Fruit fly (Drosophila melanogaster) whole organism, embryonic: ENCODE measurements around the gene Ankrd49.
A peak's percentile ranks its signal among the peaks of the same experiment; 100 is the strongest.

ENCODE experiments used
- Adf1 ChIP-seq: fragments of 200-800 bp; sonication (Bioruptor generic); IDR thresholded peaks from 2 replicates; pipeline ENCODE4 v1.3.6; 2022; ENCODE audit warnings: missing biosample characterization, missing genetic modification characterization
- CG10209 ChIP-seq: fragments of 200-800 bp; sonication (Bioruptor generic); optimal IDR thresholded peaks from 3 replicates; lab custom pipeline; 2017; ENCODE audit warnings: missing biosample characterization, mild to moderate bottlenecking, missing genetic modification characterization, missing genetic modification reagents
- CG10431 ChIP-seq: fragments of 200-800 bp; sonication (Bioruptor generic); optimal IDR thresholded peaks from 3 replicates; lab custom pipeline; 2018; ENCODE audit warnings: missing biosample characterization, mild to moderate bottlenecking, missing genetic modification characterization
- CG11085 ChIP-seq: fragments of 200-800 bp; sonication (Bioruptor generic); IDR thresholded peaks from 2 replicates; pipeline ENCODE4 v1.3.6; 2022; ENCODE audit warnings: missing biosample characterization, missing genetic modification characterization
- CG13287 ChIP-seq: fragments of 200-800 bp; sonication (Bioruptor generic); IDR thresholded peaks from 2 replicates; pipeline ENCODE4 v1.3.6; 2022; ENCODE audit warnings: missing biosample characterization, missing genetic modification characterization; ENCODE audit not compliant: partially characterized antibody
- CG17186 ChIP-seq: fragments of 200-800 bp; sonication (Bioruptor generic); optimal IDR thresholded peaks from 3 replicates; lab custom pipeline; 2017; ENCODE audit warnings: missing biosample characterization, missing genetic modification reagents, missing genetic modification characterization
- CG2712 ChIP-seq: fragments of 200-800 bp; optimal IDR thresholded peaks from 3 replicates; lab custom pipeline; 2019; ENCODE audit warnings: missing biosample characterization, mild to moderate bottlenecking, missing genetic modification characterization, moderate library complexity
- CG2875 ChIP-seq: fragments of 200-800 bp; sonication (Bioruptor generic); optimal IDR thresholded peaks from 2 replicates; lab custom pipeline; 2017; ENCODE audit warnings: missing biosample characterization, mild to moderate bottlenecking, missing genetic modification characterization, missing genetic modification reagents
- CG30020 ChIP-seq: fragments of 200-800 bp; optimal IDR thresholded peaks from 2 replicates; lab custom pipeline; 2019; ENCODE audit warnings: missing biosample characterization, mild to moderate bottlenecking, missing genetic modification characterization, moderate library complexity
- CG32772 ChIP-seq: fragments of 200-800 bp; sonication (Bioruptor generic); IDR thresholded peaks from 2 replicates; pipeline ENCODE4 v1.3.6; 2022; ENCODE audit warnings: missing biosample characterization, missing genetic modification characterization
- CG43689 ChIP-seq: fragments of 200-800 bp; sonication (Bioruptor generic); IDR thresholded peaks from 2 replicates; pipeline ENCODE4 v1.3.6; 2022; ENCODE audit warnings: missing biosample characterization, missing genetic modification characterization
- CG4617 ChIP-seq: fragments of 200-800 bp; sonication (Bioruptor generic); optimal IDR thresholded peaks from 3 replicates; lab custom pipeline; 2016; ENCODE audit warnings: missing biosample characterization, missing genetic modification characterization, borderline replicate concordance
- CG4730 ChIP-seq: fragments of 200-800 bp; sonication (Bioruptor generic); IDR thresholded peaks from 2 replicates; pipeline ENCODE4 v1.3.6; 2022; ENCODE audit warnings: missing biosample characterization, missing genetic modification characterization
- CG6683 ChIP-seq: fragments of 200-800 bp; sonication (Bioruptor generic); optimal IDR thresholded peaks from 2 replicates; lab custom pipeline; 2017; ENCODE audit warnings: missing biosample characterization, mild to moderate bottlenecking, missing genetic modification characterization, missing genetic modification reagents
- CG7357 ChIP-seq: fragments of 200-800 bp; sonication (Bioruptor generic); IDR thresholded peaks from 3 replicates; pipeline ENCODE4 v1.3.6; 2022; ENCODE audit warnings: missing biosample characterization, missing genetic modification characterization
- CoRest ChIP-seq: fragments of 200-800 bp; sonication (Bioruptor generic); optimal IDR thresholded peaks from 3 replicates; lab custom pipeline; 2018; ENCODE audit warnings: missing biosample characterization, mild to moderate bottlenecking, missing genetic modification characterization, moderate library complexity
- D19A ChIP-seq: fragments of 200-800 bp; optimal IDR thresholded peaks from 3 replicates; lab custom pipeline; 2019; ENCODE audit warnings: missing biosample characterization, mild to moderate bottlenecking, missing genetic modification characterization, moderate library complexity
- Gug ChIP-seq: fragments of 200-800 bp; sonication (Bioruptor generic); IDR thresholded peaks from 4 replicates; pipeline ENCODE4 v1.3.6; 2022; ENCODE audit warnings: missing biosample characterization, missing genetic modification characterization
- HHEX ChIP-seq: fragments of 200-800 bp; sonication (Bioruptor generic); optimal IDR thresholded peaks from 3 replicates; lab custom pipeline; 2017; ENCODE audit warnings: missing biosample characterization, mild to moderate bottlenecking, missing genetic modification characterization, missing genetic modification reagents
- HmgZ ChIP-seq: fragments of 200-800 bp; sonication (Bioruptor generic); optimal IDR thresholded peaks from 2 replicates; lab custom pipeline; 2018; ENCODE audit warnings: missing biosample characterization, mild to moderate bottlenecking, missing genetic modification characterization
- Kr ChIP-seq: fragments of 200-800 bp; sonication (Bioruptor generic); optimal IDR thresholded peaks from 2 replicates; lab custom pipeline; 2017; ENCODE audit warnings: missing biosample characterization, mild to moderate bottlenecking, missing genetic modification characterization
- NK7.1 ChIP-seq: fragments of 200-800 bp; sonication (Bioruptor generic); optimal IDR thresholded peaks from 3 replicates; lab custom pipeline; 2016; ENCODE audit warnings: missing biosample characterization, missing genetic modification characterization
- Sox102F ChIP-seq: fragments of 200-800 bp; sonication (Bioruptor generic); optimal IDR thresholded peaks from 2 replicates; lab custom pipeline; 2018; ENCODE audit warnings: missing biosample characterization, mild to moderate bottlenecking, missing genetic modification characterization, moderate library complexity
- Taf1 ChIP-seq: fragments of 200-800 bp; sonication (Bioruptor generic); IDR thresholded peaks from 2 replicates; pipeline ENCODE4 v1.3.6; 2022; ENCODE audit warnings: missing biosample characterization, missing genetic modification characterization
- ab ChIP-seq: fragments of 200-800 bp; sonication (Bioruptor generic); optimal IDR thresholded peaks from 2 replicates; lab custom pipeline; 2016; ENCODE audit warnings: missing biosample characterization, missing genetic modification characterization
- bsh ChIP-seq, 2 experiments: fragments of 200-800 bp; sonication (Bioruptor generic); optimal IDR thresholded peaks; 2 replicates each; lab custom pipeline; 2017 to 2018; ENCODE audit warnings: mild to moderate bottlenecking in 2 of 2, missing biosample characterization in 2 of 2, missing genetic modification characterization in 2 of 2, moderate library complexity in 1 of 2
- cg ChIP-seq: fragments of 200-800 bp; sonication (Bioruptor generic); optimal IDR thresholded peaks from 3 replicates; lab custom pipeline; 2019; ENCODE audit warnings: missing biosample characterization, mild to moderate bottlenecking, missing genetic modification characterization, moderate library complexity
- chinmo ChIP-seq: fragments of 200-800 bp; sonication (Bioruptor generic); IDR thresholded peaks from 4 replicates; pipeline ENCODE4 v1.3.6; 2022; ENCODE audit warnings: missing biosample characterization, missing genetic modification characterization; ENCODE audit not compliant: partially characterized antibody
- croc ChIP-seq: fragments of 200-800 bp; sonication (Bioruptor generic); conservative IDR thresholded peaks from 3 replicates; pipeline ENCODE4 v1.3.6; 2022; ENCODE audit warnings: missing biosample characterization, missing genetic modification characterization
- crol ChIP-seq: fragments of 200-800 bp; sonication (Bioruptor generic); IDR thresholded peaks from 2 replicates; pipeline ENCODE4 v1.3.6; 2022; ENCODE audit warnings: missing biosample characterization, missing genetic modification characterization
- cwo ChIP-seq: fragments of 200-800 bp; sonication (Bioruptor generic); optimal IDR thresholded peaks from 3 replicates; lab custom pipeline; 2017; ENCODE audit warnings: missing biosample characterization, missing genetic modification characterization, mild to moderate bottlenecking, moderate library complexity, missing genetic modification reagents
- da ChIP-seq: fragments of 200-800 bp; sonication (Bioruptor generic); optimal IDR thresholded peaks from 2 replicates; lab custom pipeline; 2016; ENCODE audit warnings: missing biosample characterization, missing genetic modification characterization
- dati ChIP-seq: fragments of 200-800 bp; sonication (Bioruptor generic); IDR thresholded peaks from 2 replicates; pipeline ENCODE4 v1.3.6; 2022; ENCODE audit warnings: missing biosample characterization, missing genetic modification characterization
- exex ChIP-seq: fragments of 200-800 bp; sonication (Bioruptor generic); optimal IDR thresholded peaks from 4 replicates; lab custom pipeline; 2018; ENCODE audit warnings: missing biosample characterization, mild to moderate bottlenecking, missing genetic modification characterization, moderate library complexity
- fu2 ChIP-seq: fragments of 200-800 bp; sonication (Bioruptor generic); optimal IDR thresholded peaks from 2 replicates; lab custom pipeline; 2016; ENCODE audit warnings: missing biosample characterization, missing genetic modification characterization
- gcm ChIP-seq: fragments of 200-800 bp; sonication (Bioruptor generic); optimal IDR thresholded peaks from 2 replicates; lab custom pipeline; 2019; ENCODE audit warnings: missing biosample characterization, mild to moderate bottlenecking, missing genetic modification characterization, moderate library complexity
- her ChIP-seq: fragments of 200-800 bp; sonication (Bioruptor generic); optimal IDR thresholded peaks from 2 replicates; lab custom pipeline; 2016; ENCODE audit warnings: missing biosample characterization, missing genetic modification characterization
- inv ChIP-seq: fragments of 200-800 bp; sonication (Bioruptor generic); IDR thresholded peaks from 2 replicates; pipeline ENCODE4 v1.3.6; 2022; ENCODE audit warnings: missing biosample characterization, missing genetic modification characterization; ENCODE audit not compliant: partially characterized antibody
- nau ChIP-seq: fragments of 200-800 bp; sonication (Bioruptor generic); optimal IDR thresholded peaks from 3 replicates; lab custom pipeline; 2017; ENCODE audit warnings: missing biosample characterization, mild to moderate bottlenecking, missing genetic modification characterization, missing genetic modification reagents
- pros ChIP-seq: fragments of 200-800 bp; sonication (Bioruptor generic); optimal IDR thresholded peaks from 3 replicates; lab custom pipeline; 2019; ENCODE audit warnings: missing biosample characterization, mild to moderate bottlenecking, missing genetic modification characterization, moderate library complexity
- row ChIP-seq: fragments of 200-800 bp; sonication (Bioruptor generic); IDR thresholded peaks from 3 replicates; pipeline ENCODE4 v1.3.6; 2022; ENCODE audit warnings: missing biosample characterization, missing genetic modification characterization
- scrt ChIP-seq: fragments of 200-800 bp; sonication (Bioruptor generic); optimal IDR thresholded peaks from 2 replicates; lab custom pipeline; 2018; ENCODE audit warnings: missing biosample characterization, mild to moderate bottlenecking, missing genetic modification characterization, moderate library complexity
- seq ChIP-seq: fragments of 200-800 bp; sonication (Bioruptor generic); IDR thresholded peaks from 2 replicates; pipeline ENCODE4 v1.3.6; 2022; ENCODE audit warnings: missing biosample characterization, missing genetic modification characterization
- slou ChIP-seq: fragments of 200-800 bp; sonication (Bioruptor generic); optimal IDR thresholded peaks from 3 replicates; lab custom pipeline; 2016; ENCODE audit warnings: missing biosample characterization, missing genetic modification characterization
- so ChIP-seq: fragments of 200-800 bp; sonication (Bioruptor generic); IDR thresholded peaks from 3 replicates; pipeline ENCODE4 v1.3.6; 2022; ENCODE audit warnings: missing biosample characterization, missing genetic modification characterization
- vfl ChIP-seq: fragments of 200-800 bp; sonication (Bioruptor generic); optimal IDR thresholded peaks from 2 replicates; lab custom pipeline; 2016; ENCODE audit warnings: missing biosample characterization, missing genetic modification characterization
- wor ChIP-seq: fragments of 200-800 bp; sonication (Bioruptor generic); IDR thresholded peaks from 2 replicates; pipeline ENCODE4 v1.3.6; 2022; ENCODE audit warnings: missing biosample characterization, missing genetic modification characterization
- zen2 ChIP-seq: fragments of 200-800 bp; sonication (Bioruptor generic); IDR thresholded peaks from 3 replicates; pipeline ENCODE4 v1.3.6; 2022; ENCODE audit warnings: missing biosample characterization, missing genetic modification characterization; ENCODE audit not compliant: partially characterized antibody

Ankrd49 gene

DNA sequence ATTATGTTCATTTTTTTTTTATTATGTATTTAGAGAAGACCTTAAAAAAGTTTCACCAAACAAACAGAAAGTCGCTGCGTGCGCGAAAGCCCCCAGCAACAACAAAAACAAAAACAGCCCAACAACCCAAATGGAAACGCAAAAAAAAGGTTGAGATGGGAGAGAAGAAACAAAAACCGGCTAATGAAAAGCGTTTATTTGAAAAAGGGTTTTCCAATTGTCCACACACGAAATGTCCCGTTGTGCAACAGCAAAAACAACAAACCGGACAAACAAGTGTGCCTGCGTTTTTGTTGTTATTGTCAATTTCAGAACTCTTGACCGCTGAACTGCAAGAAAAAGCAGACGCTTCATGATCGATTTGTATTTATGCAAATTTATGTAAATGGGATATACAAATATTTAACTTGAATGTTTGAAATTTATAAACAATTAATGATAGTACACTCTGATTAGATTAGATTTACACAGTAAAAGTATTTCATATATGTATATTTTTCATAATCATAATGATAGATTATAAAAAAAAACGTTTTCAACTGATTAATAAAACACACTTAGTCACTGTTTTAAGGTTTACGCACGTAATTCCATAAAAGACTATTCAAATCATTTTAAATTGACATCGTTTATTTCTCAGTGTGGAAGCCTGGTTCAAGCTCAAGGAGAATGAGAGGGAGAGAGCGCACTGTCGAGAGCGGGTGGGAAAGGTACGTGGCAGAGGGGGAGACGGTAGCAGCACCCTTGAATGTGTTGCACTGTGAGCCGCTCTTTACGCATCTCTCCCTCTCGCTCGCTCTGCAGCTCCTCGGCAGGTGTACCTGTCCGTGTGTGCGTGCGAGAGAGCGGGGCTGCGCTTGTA is 49.4 kb upstream of the Ankrd49 start (continued):
- no peak for TF ChIP-seq ab (GFP tag; lab: Kevin White, UChicago)
- TF ChIP-seq so (GFP tag; lab: Robert Waterston, UW) = 0 out of 3 replicates have a peak, but pooled peaks have one; percentile 47
- peak; percentile 14 for TF ChIP-seq slou (GFP tag; lab: Kevin White, UChicago)
- no peak for TF ChIP-seq pros (GFP tag; lab: Kevin White, UChicago)
- no peak for TF ChIP-seq CG13287 (GFP tag; lab: Robert Waterston, UW)
- peak; percentile 74 for TF ChIP-seq gcm
- TF ChIP-seq CG6683 (GFP tag; lab: Kevin White, UChicago) = peak; percentile 24
- peak; percentile 71 for TF ChIP-seq D19A (tag; lab: Kevin White, UChicago)
- TF ChIP-seq CG10209 (GFP tag; lab: Kevin White, UChicago) = peak; percentile 69
- no peak for TF ChIP-seq Kr (GFP tag; lab: Kevin White, UChicago)
- TF ChIP-seq CG11085 (GFP tag; lab: Robert Waterston, UW) = no peak
- peak; percentile 76 for TF ChIP-seq HHEX (GFP tag; lab: Kevin White, UChicago)
- peak; percentile 27 for TF ChIP-seq CG30020 (tag; lab: Kevin White, UChicago)
- TF ChIP-seq her = no peak
- TF ChIP-seq HmgZ (tag; lab: Kevin White, UChicago) = no peak
- peak; percentile 52 for TF ChIP-seq seq (GFP tag; lab: Robert Waterston, UW)
- peak; percentile 89 for TF ChIP-seq chinmo
- TF ChIP-seq row (GFP tag; lab: Robert Waterston, UW) = peak; percentile 75
- peak; percentile 13 for TF ChIP-seq CG4617 (GFP tag; lab: Kevin White, UChicago)
- TF ChIP-seq dati = no peak
- peak; percentile 63 for TF ChIP-seq CG32772
- TF ChIP-seq cg (GFP tag; lab: Kevin White, UChicago) = peak; percentile 93
- TF ChIP-seq vfl (GFP tag; lab: Kevin White, UChicago) = peak; percentile 34
- TF ChIP-seq wor = peak; percentile 59
- peak; percentile 19 for TF ChIP-seq exex (tag; lab: Kevin White, UChicago)
- peak; percentile 71 for TF ChIP-seq CG2875
- peak; percentile 66; the same call in 1 of the 3 replicates for TF ChIP-seq CG7357 (GFP tag; lab: Robert Waterston, UW)
- TF ChIP-seq Adf1 (GFP tag; lab: Robert Waterston, UW) = peak; percentile 23; the same call in 1 of the 2 replicates
- no peak for TF ChIP-seq da (GFP tag; lab: Kevin White, UChicago)
- peak; percentile 89 for TF ChIP-seq CG2712
- peak; percentile 31 for TF ChIP-seq scrt (GFP tag; lab: Kevin White, UChicago)
- no peak for TF ChIP-seq Taf1 (GFP tag; lab: Robert Waterston, UW)
- TF ChIP-seq nau (GFP tag; lab: Kevin White, UChicago) = peak; percentile 56
- no peak for TF ChIP-seq NK7.1
- TF ChIP-seq crol (GFP tag; lab: Robert Waterston, UW) = peak; percentile 97
- no peak for TF ChIP-seq fu2
- peak; percentile 35; the same call in 1 of the 4 replicates for TF ChIP-seq Gug
- TF ChIP-seq CG17186 (GFP tag; lab: Kevin White, UChicago) = no peak
- no peak for TF ChIP-seq inv (GFP tag; lab: Robert Waterston, UW)
- no peak for TF ChIP-seq CG43689 (GFP tag; lab: Robert Waterston, UW)
- TF ChIP-seq Sox102F (GFP tag; lab: Kevin White, UChicago) = peak; percentile 80
- no peak for TF ChIP-seq CG10431 (GFP tag; lab: Kevin White, UChicago)
- peak; percentile 56 for TF ChIP-seq cwo (GFP tag; lab: Kevin White, UChicago)
- no peak for TF ChIP-seq zen2
- peak; percentile 72 for TF ChIP-seq croc (GFP tag; lab: Robert Waterston, UW)
- TF ChIP-seq CG4730 (GFP tag; lab: Robert Waterston, UW) = 0 out of 2 replicates have a peak, but pooled peaks have one; percentile 37
- TF ChIP-seq bsh (GFP tag; optimal IDR thresholded peaks at IDR 0.05; lab: Kevin White, UChicago) = peak; percentile 57 to 76
- peak; percentile 80 for TF ChIP-seq CoRest (tag; lab: Kevin White, UChicago)
